Fruit fly (Drosophila melanogaster) whole organism, prepupa: ENCODE data around the gene CG7239.

ENCODE experiments used
- CG10631 ChIP-seq: fragments of 200-800 bp; sonication (Bioruptor generic); optimal IDR thresholded peaks from 2 replicates; lab custom pipeline; 2016; ENCODE audit warnings: missing biosample characterization, missing genetic modification characterization
- CG10669 ChIP-seq: fragments of 200-800 bp; sonication (Bioruptor generic); optimal IDR thresholded peaks from 3 replicates; lab custom pipeline; 2018; ENCODE audit warnings: missing biosample characterization, mild to moderate bottlenecking, missing genetic modification characterization, moderate library complexity
- CG11294 ChIP-seq: fragments of 200-800 bp; sonication (Bioruptor generic); IDR thresholded peaks from 2 replicates; pipeline ENCODE4 v1.3.6; 2022; ENCODE audit warnings: missing biosample characterization, missing genetic modification characterization
- CG11902 ChIP-seq: fragments of 200-800 bp; sonication (Bioruptor generic); optimal IDR thresholded peaks from 3 replicates; lab custom pipeline; 2016; ENCODE audit warnings: missing biosample characterization, missing genetic modification characterization
- CG16779 ChIP-seq: fragments of 200-800 bp; sonication (Bioruptor generic); optimal IDR thresholded peaks from 3 replicates; lab custom pipeline; 2017; ENCODE audit warnings: missing biosample characterization, mild to moderate bottlenecking, missing genetic modification characterization
- CG3032 ChIP-seq: fragments of 200-800 bp; optimal IDR thresholded peaks from 2 replicates; lab custom pipeline; 2019; ENCODE audit warnings: missing biosample characterization, mild to moderate bottlenecking, missing genetic modification characterization, moderate library complexity
- CG32006 ChIP-seq: fragments of 200-800 bp; sonication (Bioruptor generic); optimal IDR thresholded peaks from 3 replicates; lab custom pipeline; 2017; ENCODE audit warnings: missing biosample characterization, mild to moderate bottlenecking, missing genetic modification characterization
- CG34406 ChIP-seq: fragments of 200-800 bp; sonication (Bioruptor generic); optimal IDR thresholded peaks from 3 replicates; lab custom pipeline; 2016; ENCODE audit warnings: missing biosample characterization, missing genetic modification characterization
- CG3919 ChIP-seq: fragments of 200-800 bp; sonication (Bioruptor generic); optimal IDR thresholded peaks from 3 replicates; lab custom pipeline; 2016; ENCODE audit warnings: missing biosample characterization, missing genetic modification characterization
- CG4318 ChIP-seq: fragments of 200-800 bp; sonication (Bioruptor generic); optimal IDR thresholded peaks from 3 replicates; lab custom pipeline; 2017; ENCODE audit warnings: missing biosample characterization, mild to moderate bottlenecking, missing genetic modification characterization
- CG6163 ChIP-seq: fragments of 200-800 bp; sonication (Bioruptor generic); IDR thresholded peaks from 3 replicates; pipeline ENCODE4 v1.3.6; 2022; ENCODE audit warnings: missing biosample characterization, missing genetic modification characterization
- CG6276 ChIP-seq: fragments of 200-800 bp; sonication (Bioruptor generic); optimal IDR thresholded peaks from 2 replicates; lab custom pipeline; 2017; ENCODE audit warnings: missing biosample characterization, mild to moderate bottlenecking, missing genetic modification characterization
- CG6792 ChIP-seq: fragments of 200-800 bp; sonication (Bioruptor generic); optimal IDR thresholded peaks from 3 replicates; lab custom pipeline; 2016; ENCODE audit warnings: missing biosample characterization, missing genetic modification characterization
- CG6808 ChIP-seq: fragments of 200-800 bp; sonication (Bioruptor generic); optimal IDR thresholded peaks from 3 replicates; lab custom pipeline; 2017; ENCODE audit warnings: missing biosample characterization, missing genetic modification characterization, mild to moderate bottlenecking, moderate library complexity, missing genetic modification reagents
- CG6854 ChIP-seq: fragments of 200-800 bp; sonication (Bioruptor generic); optimal IDR thresholded peaks from 2 replicates; lab custom pipeline; 2017; ENCODE audit warnings: missing biosample characterization, mild to moderate bottlenecking, missing genetic modification characterization
- CG8119 ChIP-seq: fragments of 200-800 bp; sonication (Bioruptor generic); IDR thresholded peaks from 3 replicates; pipeline ENCODE4 v1.3.6; 2022; ENCODE audit warnings: missing biosample characterization, missing genetic modification characterization
- CG8632 ChIP-seq: fragments of 200-800 bp; sonication (Bioruptor generic); optimal IDR thresholded peaks from 3 replicates; lab custom pipeline; 2016; ENCODE audit warnings: missing biosample characterization, missing genetic modification characterization
- CG9139 ChIP-seq: fragments of 200-800 bp; sonication (Bioruptor generic); optimal IDR thresholded peaks from 3 replicates; lab custom pipeline; 2017; ENCODE audit warnings: missing biosample characterization, mild to moderate bottlenecking, missing genetic modification characterization
- Eip75B ChIP-seq: fragments of 200-800 bp; sonication (Bioruptor generic); optimal IDR thresholded peaks from 3 replicates; lab custom pipeline; 2016; ENCODE audit warnings: missing biosample characterization, missing genetic modification characterization
- Eip78C ChIP-seq: fragments of 200-800 bp; sonication (Bioruptor generic); peaks from one replicate; lab custom pipeline; 2016; ENCODE audit warnings: missing biosample characterization, missing genetic modification characterization
- Eip93F ChIP-seq: fragments of 200-800 bp; sonication (Bioruptor generic); optimal IDR thresholded peaks from 2 replicates; lab custom pipeline; 2016; ENCODE audit warnings: missing biosample characterization, mild to moderate bottlenecking, missing genetic modification characterization
- Ets21C ChIP-seq: fragments of 200-800 bp; sonication (Bioruptor generic); optimal IDR thresholded peaks from 3 replicates; lab custom pipeline; 2016; ENCODE audit warnings: missing biosample characterization, missing genetic modification characterization
- Ets96B ChIP-seq: fragments of 200-800 bp; optimal IDR thresholded peaks from 2 replicates; lab custom pipeline; 2019; ENCODE audit warnings: missing biosample characterization, mild to moderate bottlenecking, missing genetic modification characterization, moderate library complexity
- Gug ChIP-seq: fragments of 200-800 bp; sonication (Bioruptor generic); IDR thresholded peaks from 2 replicates; pipeline ENCODE4 v1.3.6; 2022; ENCODE audit warnings: missing biosample characterization, missing genetic modification characterization
- Hr39 ChIP-seq: fragments of 200-800 bp; sonication (Bioruptor generic); optimal IDR thresholded peaks from 2 replicates; lab custom pipeline; 2016; ENCODE audit warnings: missing biosample characterization, missing genetic modification characterization
- Hr4 ChIP-seq: fragments of 200-800 bp; sonication (Bioruptor generic); optimal IDR thresholded peaks from 3 replicates; lab custom pipeline; 2016; ENCODE audit warnings: missing biosample characterization, missing genetic modification characterization
- Met ChIP-seq: fragments of 200-800 bp; sonication (Bioruptor generic); optimal IDR thresholded peaks from 3 replicates; lab custom pipeline; 2016; ENCODE audit warnings: missing biosample characterization, missing genetic modification characterization
- Smox ChIP-seq: fragments of 200-800 bp; sonication (Bioruptor generic); optimal IDR thresholded peaks from 3 replicates; lab custom pipeline; 2016; ENCODE audit warnings: missing biosample characterization, missing genetic modification characterization
- Sox102F ChIP-seq: fragments of 200-800 bp; sonication (Bioruptor generic); optimal IDR thresholded peaks from 2 replicates; lab custom pipeline; 2016; ENCODE audit warnings: missing biosample characterization, mild to moderate bottlenecking, missing genetic modification characterization
- Sox14 ChIP-seq: fragments of 200-800 bp; sonication (Bioruptor generic); optimal IDR thresholded peaks from 3 replicates; lab custom pipeline; 2016; ENCODE audit warnings: missing biosample characterization, missing genetic modification characterization
- Sox15 ChIP-seq: fragments of 200-800 bp; sonication (Bioruptor generic); optimal IDR thresholded peaks from 3 replicates; lab custom pipeline; 2016; ENCODE audit warnings: missing biosample characterization, missing genetic modification characterization
- achi ChIP-seq: fragments of 200-800 bp; sonication (Bioruptor generic); optimal IDR thresholded peaks from 3 replicates; lab custom pipeline; 2016; ENCODE audit warnings: missing biosample characterization, missing genetic modification characterization
- acj6 ChIP-seq: fragments of 200-800 bp; sonication (Bioruptor generic); optimal IDR thresholded peaks from 3 replicates; lab custom pipeline; 2016; ENCODE audit warnings: missing biosample characterization, missing genetic modification characterization
- cyc ChIP-seq: fragments of 200-800 bp; sonication (Bioruptor generic); optimal IDR thresholded peaks from 3 replicates; lab custom pipeline; 2016; ENCODE audit warnings: missing biosample characterization, missing genetic modification characterization
- dac ChIP-seq: fragments of 200-800 bp; sonication (Bioruptor generic); optimal IDR thresholded peaks from 2 replicates; lab custom pipeline; 2017; ENCODE audit warnings: missing biosample characterization, mild to moderate bottlenecking, missing genetic modification characterization
- dsx ChIP-seq: fragments of 200-800 bp; optimal IDR thresholded peaks from 3 replicates; lab custom pipeline; 2019; ENCODE audit warnings: missing biosample characterization, mild to moderate bottlenecking, missing genetic modification characterization, moderate library complexity; ENCODE audit not compliant: poor library complexity, severe bottlenecking
- esn ChIP-seq: fragments of 200-800 bp; sonication (Bioruptor generic); optimal IDR thresholded peaks from 2 replicates; lab custom pipeline; 2016; ENCODE audit warnings: missing biosample characterization, mild to moderate bottlenecking, missing genetic modification characterization, moderate library complexity
- fd59A ChIP-seq: fragments of 200-800 bp; sonication (Bioruptor generic); optimal IDR thresholded peaks from 2 replicates; lab custom pipeline; 2017; ENCODE audit warnings: missing biosample characterization, mild to moderate bottlenecking, missing genetic modification characterization, missing genetic modification reagents
- fd85E ChIP-seq: fragments of 200-800 bp; sonication (Bioruptor generic); optimal IDR thresholded peaks from 3 replicates; lab custom pipeline; 2016; ENCODE audit warnings: missing biosample characterization, missing genetic modification characterization
- fkh ChIP-seq: fragments of 200-800 bp; sonication (Bioruptor generic); optimal IDR thresholded peaks from 3 replicates; lab custom pipeline; 2017; ENCODE audit warnings: missing biosample characterization, mild to moderate bottlenecking, missing genetic modification characterization, moderate library complexity
- net ChIP-seq: fragments of 200-800 bp; sonication (Bioruptor generic); optimal IDR thresholded peaks from 3 replicates; lab custom pipeline; 2016; ENCODE audit warnings: missing biosample characterization, missing genetic modification characterization
- salr ChIP-seq, 2 experiments: fragments of 200-800 bp; sonication (Bioruptor generic); optimal IDR thresholded peaks; 3 replicates each; lab custom pipeline; 2016 to 2018; ENCODE audit warnings: missing biosample characterization in 2 of 2, missing genetic modification characterization in 2 of 2, mild to moderate bottlenecking in 1 of 2
- spab ChIP-seq: fragments of 200-800 bp; sonication (Bioruptor generic); optimal IDR thresholded peaks from 2 replicates; lab custom pipeline; 2017; ENCODE audit warnings: missing biosample characterization, mild to moderate bottlenecking, missing genetic modification characterization, missing genetic modification reagents
- ss ChIP-seq, 2 experiments: fragments of 200-800 bp; sonication (Bioruptor generic); optimal IDR thresholded peaks; 2 replicates in 1 of 2; 3 replicates in 1 of 2; lab custom pipeline; 2017 to 2018; ENCODE audit warnings: mild to moderate bottlenecking in 2 of 2, missing biosample characterization in 2 of 2, missing genetic modification characterization in 2 of 2, moderate library complexity in 1 of 2
- svp ChIP-seq: fragments of 200-800 bp; sonication (Bioruptor generic); peaks from one replicate; lab custom pipeline; 2016; ENCODE audit warnings: missing biosample characterization, missing genetic modification characterization
- topi ChIP-seq: fragments of 200-800 bp; sonication (Bioruptor generic); optimal IDR thresholded peaks from 3 replicates; lab custom pipeline; 2016; ENCODE audit warnings: missing biosample characterization, missing genetic modification characterization
- vri ChIP-seq: fragments of 200-800 bp; sonication (Bioruptor generic); optimal IDR thresholded peaks from 3 replicates; lab custom pipeline; 2016; ENCODE audit warnings: missing biosample characterization, mild to moderate bottlenecking, missing genetic modification characterization

CG7239 gene

dm6 chr2L:5778157-5778556 is 23.9 kb upstream of the CG7239 start (continued):
- TF ChIP-seq fkh (GFP tag; lab: Kevin White, UChicago) (no peak), spab (peak; percentile 12), CG4318 (GFP tag; lab: Kevin White, UChicago) (no peak), Met (GFP tag; lab: Kevin White, UChicago) (peak; percentile 8), cyc (peak; percentile 37), Smox (GFP tag; lab: Kevin White, UChicago) (no peak), svp (no peak), Ets21C (no peak), CG32006 (no peak), esn (peak; percentile 32), achi (GFP tag; lab: Kevin White, UChicago) (peak; percentile 41), Sox14 (GFP tag; lab: Kevin White, UChicago) (peak; percentile 23)

- no peak for TF ChIP-seq salr (GFP tag; optimal IDR thresholded peaks at IDR 0.05; lab: Kevin White, UChicago)
- TF ChIP-seq CG4318 (GFP tag; lab: Kevin White, UChicago): no peak
- no peak for TF ChIP-seq CG3032 (tag; lab: Kevin White, UChicago)
- no peak for TF ChIP-seq dsx (GFP tag; lab: Kevin White, UChicago)
- TF ChIP-seq net: no peak
- no peak for TF ChIP-seq Ets21C
- TF ChIP-seq Smox (GFP tag; lab: Kevin White, UChicago): no peak
- no peak for TF ChIP-seq CG9139 (GFP tag; lab: Kevin White, UChicago)
- TF ChIP-seq dac: no peak
- no peak for TF ChIP-seq CG6792
- TF ChIP-seq CG10669: no peak
- TF ChIP-seq cyc: no peak
- no peak for TF ChIP-seq Sox14 (GFP tag; lab: Kevin White, UChicago)
- no peak for TF ChIP-seq spab
- TF ChIP-seq Sox15 (GFP tag; lab: Kevin White, UChicago): no peak
- TF ChIP-seq Eip78C (GFP tag; lab: Kevin White, UChicago): no peak
- no peak for TF ChIP-seq ss (GFP tag; optimal IDR thresholded peaks at IDR 0.05; lab: Kevin White, UChicago)
Observed at dm6 chr2L:5780703-5781102, 21.3 kb upstream of the CG7239 start.

dm6 chr2L:5781181-5781580 is 20.8 kb upstream of the CG7239 start:
- TF ChIP-seq Sox14 (GFP tag; lab: Kevin White, UChicago): peak; percentile 19
- no peak for TF ChIP-seq Hr39 (GFP tag; lab: Kevin White, UChicago)
- TF ChIP-seq Sox102F (GFP tag; lab: Kevin White, UChicago): no peak
- no peak for TF ChIP-seq CG6854 (GFP tag; lab: Kevin White, UChicago)
- TF ChIP-seq vri (GFP tag; lab: Kevin White, UChicago): no peak
- TF ChIP-seq Gug (GFP tag; lab: Robert Waterston, UW): no peak
- peak; percentile 19 for TF ChIP-seq acj6 (GFP tag; lab: Kevin White, UChicago)
- TF ChIP-seq CG6163: peak; percentile 10; the same call in 1 of the 3 replicates
- no peak for TF ChIP-seq CG34406
- TF ChIP-seq dsx (GFP tag; lab: Kevin White, UChicago): no peak
- no peak for TF ChIP-seq CG6808 (GFP tag; lab: Kevin White, UChicago)
- TF ChIP-seq CG16779: no peak
- peak; percentile 27 for TF ChIP-seq CG10631
- TF ChIP-seq CG3919 (GFP tag; lab: Kevin White, UChicago): peak; percentile 44
- no peak for TF ChIP-seq Eip93F (GFP tag; lab: Kevin White, UChicago)
- no peak for TF ChIP-seq Hr4 (GFP tag; lab: Kevin White, UChicago)
- TF ChIP-seq fd85E: no peak
- peak; percentile 9 for TF ChIP-seq spab
- peak; percentile 13 for TF ChIP-seq Eip75B (GFP tag; lab: Kevin White, UChicago)
- TF ChIP-seq Ets21C: no peak
- peak; percentile 15 for TF ChIP-seq CG10669
- TF ChIP-seq Ets96B: no peak
- TF ChIP-seq svp: no peak
- peak; percentile 40 for TF ChIP-seq Eip78C (GFP tag; lab: Kevin White, UChicago)
- TF ChIP-seq cyc: no peak
- no peak for TF ChIP-seq CG11902 (GFP tag; lab: Kevin White, UChicago)
- TF ChIP-seq CG6276: no peak
- no peak for TF ChIP-seq CG9139 (GFP tag; lab: Kevin White, UChicago)
- TF ChIP-seq net: no peak
- no peak for TF ChIP-seq CG4318 (GFP tag; lab: Kevin White, UChicago)
- TF ChIP-seq topi (GFP tag; lab: Kevin White, UChicago): no peak
- peak; percentile 37 for TF ChIP-seq CG32006
- TF ChIP-seq fd59A (GFP tag; lab: Kevin White, UChicago): no peak
- no peak for TF ChIP-seq CG8632 (GFP tag; lab: Kevin White, UChicago)
- 0 out of 3 replicates have a peak, but pooled peaks have one; percentile 19 for TF ChIP-seq CG8119
- TF ChIP-seq CG11294 (GFP tag; lab: Robert Waterston, UW): no peak
